Worm (Caenorhabditis elegans) whole organism, L4 larva: ENCODE measurements around the gene Y105C5B.11.
"Not testable (repeated sequence)": the region's sequence is repeated elsewhere in the genome, so short reads cannot be mapped to it uniquely, and the experiment has no call there.

Experiments
- ama-1 ChIP-seq: fragments of 150-350 bp; optimal IDR thresholded peaks from 2 replicates; lab custom pipeline; 2014; ENCODE audit warnings: inconsistent platforms, mixed read lengths
- ceh-82 ChIP-seq: sonication (generic microtip); optimal IDR thresholded peaks from 2 replicates; lab custom pipeline; 2017; ENCODE audit warnings: missing biosample characterization, missing genetic modification characterization
- jun-1 ChIP-seq: fragments of 150-350 bp; optimal IDR thresholded peaks from 2 replicates; lab custom pipeline; 2014; ENCODE audit warnings: missing biosample characterization, missing genetic modification reagents, missing genetic modification characterization
- madf-9 ChIP-seq: fragments of 200-800 bp; sonication (Bioruptor generic); conservative IDR thresholded peaks from 2 replicates; pipeline ENCODE4 v1.3.6; 2022; ENCODE audit warnings: missing genetic modification reagents, missing genetic modification characterization, missing compliant biosample characterization

- not testable (repeated sequence) for TF ChIP-seq jun-1 (tag; lab: Kevin White, UChicago); ama-1 (lab: Kevin White, UChicago); ceh-82 (tag; lab: Kevin White, UChicago)
- TF ChIP-seq madf-9: peak; percentile 76
Measured at ce11 chrIV:15895861-15896260, 45.4 kb downstream of the Y105C5B.11 start.
